Worm (Caenorhabditis elegans) whole organism, L4 larva: Measurements from ENCODE around the gene Y32G9A.2.
A peak's percentile ranks its signal among the peaks of the same experiment; 100 is the strongest.

ENCODE experiments used
- T20F7.1 ChIP-seq: fragments of 200-800 bp; sonication (Bioruptor generic); optimal IDR thresholded peaks from 2 replicates; lab custom pipeline; 2018; ENCODE audit warnings: mild to moderate bottlenecking, missing genetic modification characterization, missing compliant biosample characterization
- ZK546.5 ChIP-seq, 2 experiments: sonication (generic microtip); optimal IDR thresholded peaks; 2 replicates each; lab custom pipeline; 2017; ENCODE audit warnings: missing biosample characterization in 2 of 2, missing genetic modification characterization in 2 of 2
- aly-2 ChIP-seq: sonication (generic microtip); optimal IDR thresholded peaks from 2 replicates; lab custom pipeline; 2018; ENCODE audit warnings: missing biosample characterization, missing genetic modification characterization
- fkh-10 ChIP-seq: fragments of 150-350 bp; optimal IDR thresholded peaks from 2 replicates; lab custom pipeline; 2014; ENCODE audit warnings: missing biosample characterization, missing genetic modification reagents, missing genetic modification characterization
- jun-1 ChIP-seq: fragments of 150-350 bp; optimal IDR thresholded peaks from 2 replicates; lab custom pipeline; 2014; ENCODE audit warnings: missing biosample characterization, missing genetic modification reagents, missing genetic modification characterization
- lin-15B ChIP-seq: fragments of 150-350 bp; sonication (generic microtip); optimal IDR thresholded peaks from 3 replicates; lab custom pipeline; 2014; ENCODE audit warnings: missing biosample characterization, missing genetic modification characterization
- lin-39 ChIP-seq: fragments of 150-350 bp; optimal IDR thresholded peaks from 2 replicates; lab custom pipeline; 2014; ENCODE audit warnings: missing biosample characterization, missing genetic modification reagents, missing genetic modification characterization
- madf-5 ChIP-seq, 2 experiments: fragments of 200-800 bp; sonication (Bioruptor generic); IDR thresholded peaks; 2 replicates each; pipeline ENCODE4 v1.3.6; 2022; ENCODE audit warnings: missing compliant biosample characterization in 2 of 2, missing genetic modification characterization in 2 of 2
- mdl-1 ChIP-seq, 2 experiments: fragments of 150-350 bp in 1 of 2; sonication (generic microtip) in 1 of 2; optimal IDR thresholded peaks; 2 replicates each; lab custom pipeline; 2014 to 2017; ENCODE audit warnings: missing biosample characterization in 2 of 2, missing genetic modification characterization in 2 of 2
- nhr-237 ChIP-seq: sonication (generic microtip); optimal IDR thresholded peaks from 2 replicates; lab custom pipeline; 2017; ENCODE audit warnings: missing biosample characterization, missing genetic modification characterization
- nhr-25 ChIP-seq: sonication (generic microtip); optimal IDR thresholded peaks from 2 replicates; lab custom pipeline; 2017; ENCODE audit warnings: missing genetic modification characterization, mild to moderate bottlenecking, missing compliant biosample characterization, antibody characterized with exemption, moderate library complexity, borderline replicate concordance; ENCODE audit not compliant: insufficient read depth
- pqm-1 ChIP-seq: sonication (generic microtip); optimal IDR thresholded peaks from 2 replicates; lab custom pipeline; 2017; ENCODE audit warnings: missing biosample characterization, missing genetic modification characterization
- snpc-4 ChIP-seq: fragments of 150-350 bp; optimal IDR thresholded peaks from 2 replicates; lab custom pipeline; 2014; ENCODE audit warnings: missing biosample characterization, missing genetic modification characterization

DNA sequence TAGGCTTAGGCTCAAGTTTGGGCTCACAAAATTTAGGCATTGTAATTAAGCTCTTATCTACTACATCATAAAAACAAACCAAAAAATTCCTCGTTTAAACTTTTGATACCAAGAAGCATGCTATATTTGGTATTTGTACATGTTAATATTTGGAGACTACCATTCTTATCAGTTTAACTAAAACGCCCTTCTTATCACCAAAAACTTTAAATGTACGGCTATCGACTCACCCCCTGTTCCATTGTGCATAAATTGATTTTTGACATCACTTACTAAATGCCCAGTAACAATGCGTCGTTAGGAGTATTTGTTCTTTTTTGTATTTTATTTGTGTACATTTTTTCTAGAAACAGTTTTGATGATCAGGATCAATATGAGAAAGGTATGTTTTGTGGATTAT lies 8.7 kb downstream of the Y32G9A.2 start, which contains the start of gene T06A1.5:
- TF ChIP-seq T20F7.1 (GFP tag; lab: Kevin White, UChicago) (no peak), pqm-1 (tag; lab: Kevin White, UChicago) (peak; percentile 90), snpc-4 (tag; lab: Kevin White, UChicago) (no peak), ZK546.5 (tag; optimal IDR thresholded peaks at IDR 0.05; lab: Kevin White, UChicago) (no peak), lin-39 (tag; lab: Kevin White, UChicago) (no peak), madf-5 (GFP tag; IDR thresholded peaks at IDR 0.05; lab: Robert Waterston, UW) (no peak), nhr-25 (no peak), jun-1 (tag; lab: Kevin White, UChicago) (no peak), nhr-237 (tag; lab: Kevin White, UChicago) (no peak), mdl-1 (tag; optimal IDR thresholded peaks at IDR 0.05; lab: Kevin White, UChicago) (no peak), aly-2 (tag; lab: Kevin White, UChicago) (no peak), lin-15B (tag; lab: Kevin White, UChicago) (no peak), fkh-10 (no peak)
